Worm (Caenorhabditis elegans): Measurements from ENCODE around the gene F33G12.3.

DNA sequence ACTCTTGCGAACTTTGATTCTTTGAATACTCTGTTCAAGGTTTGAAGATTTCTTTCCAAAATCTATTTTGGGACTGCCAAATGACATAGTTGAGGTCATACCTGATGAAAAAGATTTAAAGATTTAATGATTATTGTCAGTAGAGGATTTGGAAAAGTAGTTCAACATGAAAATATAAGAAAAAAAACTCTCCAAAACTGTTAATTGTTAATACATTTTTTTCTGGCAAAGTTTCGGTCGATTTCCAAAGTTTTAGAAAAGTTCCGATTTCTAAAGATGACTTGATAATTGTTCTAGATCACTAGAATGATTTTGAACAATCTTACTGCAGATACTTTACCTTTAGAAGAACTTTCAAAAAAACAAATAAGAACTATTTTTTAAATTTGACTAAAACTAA, 37.4 kb upstream of the F33G12.3 start, which contains the start of gene C27A2.7:
- no peak for TF ChIP-seq F23B12.7 (tag; optimal IDR thresholded peaks at IDR 0.05; ENCODE audit: insufficient read depth)
- no peak for TF ChIP-seq gei-17 (GFP tag; optimal IDR thresholded peaks at IDR 0.05)
- TF ChIP-seq cebp-2 (GFP tag; IDR thresholded peaks at IDR 0.05): no peak
- no peak for TF ChIP-seq pha-4 (tag; optimal IDR thresholded peaks at IDR 0.05)
- no peak for TF ChIP-seq akir-1 (GFP tag; optimal IDR thresholded peaks at IDR 0.05)
- TF ChIP-seq mel-28 (tag; optimal IDR thresholded peaks at IDR 0.05; ENCODE audit: borderline replicate concordance): no peak
- no peak for TF ChIP-seq madf-10 (tag; optimal IDR thresholded peaks at IDR 0.05)
